Worm (Caenorhabditis elegans): ENCODE results near the gene ttr-23.

ttr-23 gene

DNA sequence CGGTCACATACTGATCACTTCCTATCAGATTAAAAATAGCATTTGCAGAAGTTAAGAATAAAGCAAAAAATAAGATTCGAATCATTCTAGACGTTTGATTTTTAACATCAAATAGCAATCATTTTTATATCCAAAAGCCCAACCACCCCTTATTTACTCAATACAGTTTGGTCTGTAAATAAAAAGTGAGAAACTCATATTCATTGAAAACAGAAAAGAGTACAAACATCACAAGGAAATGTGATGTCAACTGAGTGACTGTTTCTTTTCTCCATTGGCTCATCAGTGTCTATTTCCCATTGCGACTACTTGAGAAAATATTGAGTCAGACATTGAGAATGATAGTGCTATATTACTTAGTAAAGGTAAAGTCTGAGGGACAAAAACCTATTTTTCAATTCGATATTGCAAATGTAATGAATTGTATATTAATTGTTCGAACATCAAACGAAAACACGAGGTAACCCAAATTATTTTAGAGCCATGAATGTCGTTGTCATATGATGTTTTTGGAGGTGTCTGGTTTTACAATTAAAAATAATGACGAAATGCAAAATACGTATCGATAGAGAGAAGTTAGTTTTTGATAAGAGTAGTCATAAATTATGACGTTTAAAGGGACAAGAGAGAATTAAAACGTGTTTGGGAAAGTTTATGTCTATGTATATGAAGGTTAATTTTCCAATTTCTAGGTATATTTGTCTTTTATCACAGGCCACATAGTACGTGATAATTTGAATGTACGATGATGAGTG, at the start of gene ttr-23:
Gene ttr-23 (minus strand): TSS at position 87 of the 755 bp plus-strand sequence.
- no peak for TF ChIP-seq gmeb-1 (tag; optimal IDR thresholded peaks at IDR 0.05)
- TF ChIP-seq crh-2 (tag; optimal IDR thresholded peaks at IDR 0.05) = peak; percentile 32
- peak; percentile 44 for TF ChIP-seq fos-1 (tag; optimal IDR thresholded peaks at IDR 0.05)
- TF ChIP-seq nhr-12 (tag; optimal IDR thresholded peaks at IDR 0.05) = no peak
- peak; percentile 54 for TF ChIP-seq nhr-129 (tag; optimal IDR thresholded peaks at IDR 0.05)

DNA sequence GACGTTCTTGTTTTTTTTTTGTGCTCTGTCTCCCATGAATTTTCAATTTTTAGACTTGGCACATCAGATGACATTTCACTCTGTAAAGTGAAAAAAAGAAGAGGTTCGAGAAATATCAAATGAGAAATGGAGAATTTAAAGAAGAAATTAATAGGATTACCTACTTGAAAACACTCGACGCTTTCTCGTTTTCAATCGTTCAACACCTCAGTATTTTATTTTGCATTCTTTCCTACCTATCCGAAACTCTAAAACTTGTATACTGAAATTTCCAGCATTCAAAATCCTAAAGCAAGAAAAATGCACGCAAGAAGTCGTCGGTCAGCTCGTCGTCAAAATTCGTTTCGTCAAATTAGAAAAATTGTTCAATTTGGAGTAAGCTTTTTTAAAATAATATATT, 46.1 kb upstream of the ttr-23 start, which contains the start of gene kvs-2:
Gene kvs-2 (plus strand): TSS at position 301 of the 400 bp plus-strand sequence.
- TF ChIP-seq ZK546.5 (tag; optimal IDR thresholded peaks at IDR 0.05) (no peak), elt-1 (tag; optimal IDR thresholded peaks at IDR 0.05) (no peak), sem-4 (tag; optimal IDR thresholded peaks at IDR 0.05) (no peak), nhr-25 (tag; optimal IDR thresholded peaks at IDR 0.05) (no peak), R02D3.7 (tag; optimal IDR thresholded peaks at IDR 0.05) (no peak), nhr-6 (tag; optimal IDR thresholded peaks at IDR 0.05) (no peak), ceh-82 (tag; optimal IDR thresholded peaks at IDR 0.05) (no peak), unc-62 (GFP tag; optimal IDR thresholded peaks at IDR 0.05) (no peak)

ce11 chrV:10632758-10633157, 43.1 kb upstream of the ttr-23 start, which contains the start of gene mab-23:
Gene mab-23, plus strand, starts transcription at chrV:10633058.
- no peak for TF ChIP-seq ztf-1 (GFP tag; conservative IDR thresholded peaks at IDR 0.05)
- no peak for TF ChIP-seq C34F6.9 (tag; optimal IDR thresholded peaks at IDR 0.05)
- no peak for TF ChIP-seq dmd-4 (tag; optimal IDR thresholded peaks at IDR 0.05)
- no peak for TF ChIP-seq nhr-23 (tag; optimal IDR thresholded peaks at IDR 0.05)
- no peak for TF ChIP-seq fos-1 (tag; optimal IDR thresholded peaks at IDR 0.05)
- no peak for TF ChIP-seq R02D3.7 (tag; optimal IDR thresholded peaks at IDR 0.05)
- TF ChIP-seq gmeb-1 (tag; optimal IDR thresholded peaks at IDR 0.05) = no peak
- TF ChIP-seq lin-13 (GFP tag; optimal IDR thresholded peaks at IDR 0.05) = no peak
- TF ChIP-seq lin-39 (tag; optimal IDR thresholded peaks at IDR 0.05) = no peak
- TF ChIP-seq ama-1 (optimal IDR thresholded peaks at IDR 0.05) = no peak
- TF ChIP-seq aly-2 (tag; optimal IDR thresholded peaks at IDR 0.05) = no peak
- no peak for TF ChIP-seq nhr-10 (tag; optimal IDR thresholded peaks at IDR 0.05)
- TF ChIP-seq nhr-237 (tag; optimal IDR thresholded peaks at IDR 0.05) = no peak
- no peak for TF ChIP-seq sma-3 (GFP tag; optimal IDR thresholded peaks at IDR 0.05)
- no peak for TF ChIP-seq nhr-21 (tag; optimal IDR thresholded peaks at IDR 0.05)
- no peak for TF ChIP-seq Y55F3AM.14 (GFP tag; optimal IDR thresholded peaks at IDR 0.05)
- TF ChIP-seq lin-11 (tag; optimal IDR thresholded peaks at IDR 0.05) = no peak
- TF ChIP-seq ZK546.5 (tag; optimal IDR thresholded peaks at IDR 0.05) = no peak
- TF ChIP-seq ztf-4 (tag; optimal IDR thresholded peaks at IDR 0.05) = no peak
- TF ChIP-seq egl-27 (tag; optimal IDR thresholded peaks at IDR 0.05) = no peak

DNA sequence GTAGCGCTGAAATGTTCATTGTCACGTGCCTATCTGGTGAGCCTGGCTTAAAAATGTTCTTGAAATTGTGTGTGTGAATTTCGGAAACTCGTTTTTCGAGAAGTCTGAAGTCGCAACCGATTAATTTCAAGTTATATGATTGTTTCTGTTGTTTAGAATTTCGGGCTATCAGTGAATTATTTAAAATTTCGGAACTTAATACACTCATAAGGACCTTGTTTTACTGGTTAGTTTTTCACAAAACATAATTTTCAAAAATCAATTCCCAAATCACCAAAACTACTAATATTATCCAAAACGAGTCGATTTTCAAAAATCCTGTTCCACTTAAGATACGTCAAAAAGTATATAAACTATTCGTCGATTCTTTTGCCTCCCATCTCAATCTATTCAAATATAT, 40.8 kb upstream of the ttr-23 start:
- no peak for TF ChIP-seq ZK546.5 (tag; optimal IDR thresholded peaks at IDR 0.05)
- no peak for TF ChIP-seq blmp-1 (tag; optimal IDR thresholded peaks at IDR 0.05; ENCODE audit: insufficient read depth)
- no peak for TF ChIP-seq C34F6.9 (tag; optimal IDR thresholded peaks at IDR 0.05)
- no peak for TF ChIP-seq alr-1 (tag; optimal IDR thresholded peaks at IDR 0.05)
- no peak for TF ChIP-seq nhr-25 (tag; optimal IDR thresholded peaks at IDR 0.05)
- TF ChIP-seq dmd-4 (tag; optimal IDR thresholded peaks at IDR 0.05) = no peak
- TF ChIP-seq ztf-11 (tag; optimal IDR thresholded peaks at IDR 0.05) = no peak
- TF ChIP-seq mab-5 (tag; optimal IDR thresholded peaks at IDR 0.05) = no peak
- TF ChIP-seq lsy-2 (tag; optimal IDR thresholded peaks at IDR 0.05) = no peak

DNA sequence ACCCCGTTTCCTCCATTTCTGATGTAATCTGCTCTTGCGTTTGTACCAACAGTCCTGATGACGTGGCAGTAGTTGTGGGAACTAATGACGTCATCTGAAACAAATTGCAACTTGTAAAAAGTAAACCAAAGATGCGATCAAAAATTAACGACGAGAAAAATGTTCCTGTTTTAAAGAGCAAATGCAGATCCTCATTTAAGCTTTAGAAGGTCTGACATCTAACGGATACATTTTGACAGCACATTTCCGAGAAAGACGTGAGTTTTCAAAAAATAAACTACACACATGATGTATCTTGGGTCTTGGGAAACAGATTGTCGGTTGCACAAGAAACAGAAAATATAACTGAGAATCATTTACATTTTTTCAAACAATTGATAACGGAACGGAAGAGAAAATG, 25.8 kb upstream of the ttr-23 start, which contains the start of gene H09F14.1:
Gene H09F14.1 (minus strand): TSS at position 101 of the 400 bp plus-strand sequence.
- TF ChIP-seq nhr-21 (tag; optimal IDR thresholded peaks at IDR 0.05) = no peak
- no peak for TF ChIP-seq mab-5 (tag; optimal IDR thresholded peaks at IDR 0.05)
- TF ChIP-seq sma-9 (GFP tag; optimal IDR thresholded peaks at IDR 0.05) = no peak
- no peak for TF ChIP-seq sma-9 (tag; optimal IDR thresholded peaks at IDR 0.05)
- no peak for TF ChIP-seq snpc-4 (tag; optimal IDR thresholded peaks at IDR 0.05)
- TF ChIP-seq lin-13 (GFP tag; optimal IDR thresholded peaks at IDR 0.05) = no peak
- no peak for TF ChIP-seq zag-1 (tag; optimal IDR thresholded peaks at IDR 0.05)
- no peak for TF ChIP-seq ceh-82 (tag; optimal IDR thresholded peaks at IDR 0.05)
- TF ChIP-seq ama-1 (optimal IDR thresholded peaks at IDR 0.05) = no peak
- TF ChIP-seq unc-55 (GFP tag; optimal IDR thresholded peaks at IDR 0.05) = no peak
- TF ChIP-seq unc-39 (tag; optimal IDR thresholded peaks at IDR 0.05) = no peak
- TF ChIP-seq peb-1 (tag; optimal IDR thresholded peaks at IDR 0.05) = no peak
- no peak for TF ChIP-seq gmeb-1 (tag; optimal IDR thresholded peaks at IDR 0.05)

Measured in whole organism, L2 larva.